Worm (Caenorhabditis elegans) whole organism, L1 larva: Measurements from ENCODE around the gene C08F8.6.

Experiments
- C04F5.9 ChIP-seq: sonication (generic microtip); optimal IDR thresholded peaks from 2 replicates; lab custom pipeline; 2016; ENCODE audit warnings: missing genetic modification characterization, missing compliant biosample characterization
- C16A3.4 ChIP-seq: fragments of 150-350 bp; optimal IDR thresholded peaks from 2 replicates; lab custom pipeline; 2014; ENCODE audit warnings: missing biosample characterization, missing genetic modification characterization
- C34B4.2 ChIP-seq: sonication (generic microtip); optimal IDR thresholded peaks from 2 replicates; lab custom pipeline; 2017; ENCODE audit warnings: mild to moderate bottlenecking, missing genetic modification characterization, missing compliant biosample characterization
- F16B12.6 ChIP-seq: fragments of 150-350 bp; optimal IDR thresholded peaks from 2 replicates; lab custom pipeline; 2014; ENCODE audit warnings: missing biosample characterization, missing genetic modification characterization
- Y116A8C.19 ChIP-seq: sonication (generic microtip); optimal IDR thresholded peaks from 2 replicates; lab custom pipeline; 2016; ENCODE audit warnings: missing compliant biosample characterization, missing genetic modification characterization, borderline replicate concordance
- alr-1 ChIP-seq: fragments of 200-800 bp; sonication (Bioruptor generic); optimal IDR thresholded peaks from 2 replicates; lab custom pipeline; 2018; ENCODE audit warnings: borderline replicate concordance, mild to moderate bottlenecking, missing genetic modification characterization, missing compliant biosample characterization
- aly-2 ChIP-seq: fragments of 150-350 bp; optimal IDR thresholded peaks from 2 replicates; lab custom pipeline; 2014; ENCODE audit warnings: missing biosample characterization, missing genetic modification characterization
- ama-1 ChIP-seq: fragments of 150-350 bp; optimal IDR thresholded peaks from 2 replicates; lab custom pipeline; 2014
- blmp-1 ChIP-seq: fragments of 150-350 bp; optimal IDR thresholded peaks from 2 replicates; lab custom pipeline; 2014; ENCODE audit warnings: missing biosample characterization, missing genetic modification characterization
- ceh-63 ChIP-seq: fragments of 200-800 bp; sonication (Bioruptor generic); optimal IDR thresholded peaks from 2 replicates; lab custom pipeline; 2018; ENCODE audit warnings: mild to moderate bottlenecking, missing genetic modification characterization, missing compliant biosample characterization
- ceh-8 ChIP-seq: fragments of 200-800 bp; sonication (Bioruptor generic); optimal IDR thresholded peaks from 2 replicates; lab custom pipeline; 2018; ENCODE audit warnings: mild to moderate bottlenecking, missing genetic modification characterization, moderate library complexity, missing compliant biosample characterization
- dpl-1 ChIP-seq, 3 experiments: fragments of 150-350 bp in 2 of 3; sonication (generic microtip) in 1 of 3; optimal IDR thresholded peaks; 2 replicates each; lab custom pipeline; 2014 to 2017; ENCODE audit warnings: missing biosample characterization in 3 of 3, missing genetic modification characterization in 3 of 3, missing genetic modification reagents in 3 of 3
- dsc-1 ChIP-seq: sonication (generic microtip); optimal IDR thresholded peaks from 2 replicates; lab custom pipeline; 2016; ENCODE audit warnings: mild to moderate bottlenecking, missing genetic modification characterization, missing compliant biosample characterization
- efl-1 ChIP-seq, 4 experiments: fragments of 150-350 bp; optimal IDR thresholded peaks in 3 of 4; peaks in 1 of 4; 1 replicate in 1 of 4; 2 replicates in 3 of 4; lab custom pipeline; 2014; ENCODE audit warnings: missing biosample characterization in 2 of 4, missing genetic modification characterization in 2 of 4, missing genetic modification reagents in 2 of 4
- efl-3 ChIP-seq: fragments of 200-800 bp; sonication (Bioruptor generic); optimal IDR thresholded peaks from 2 replicates; lab custom pipeline; 2018; ENCODE audit warnings: mild to moderate bottlenecking, missing genetic modification characterization, missing compliant biosample characterization
- egl-27 ChIP-seq, 2 experiments: fragments of 150-350 bp in 1 of 2; sonication (generic microtip); optimal IDR thresholded peaks; 3 replicates each; lab custom pipeline; 2017 to 2018; ENCODE audit warnings: missing biosample characterization in 2 of 2, missing genetic modification characterization in 2 of 2, missing genetic modification reagents in 2 of 2
- elt-3 ChIP-seq, 6 experiments: fragments of 150-350 bp in 1 of 6; sonication (generic microtip); optimal IDR thresholded peaks; 2 replicates each; lab custom pipeline; 2017 to 2018; ENCODE audit warnings: missing biosample characterization in 6 of 6, missing genetic modification characterization in 6 of 6, inconsistent platforms in 1 of 6
- fkh-4 ChIP-seq: sonication (generic microtip); optimal IDR thresholded peaks from 2 replicates; lab custom pipeline; 2016; ENCODE audit warnings: missing compliant biosample characterization, missing genetic modification characterization, borderline replicate concordance
- fos-1 ChIP-seq: fragments of 150-350 bp; optimal IDR thresholded peaks from 2 replicates; lab custom pipeline; 2014; ENCODE audit warnings: missing biosample characterization, missing genetic modification characterization
- grh-1 ChIP-seq: fragments of 200-800 bp; sonication (Bioruptor generic); IDR thresholded peaks from 2 replicates; pipeline ENCODE4 v1.3.6; 2022; ENCODE audit warnings: missing genetic modification reagents, missing genetic modification characterization, missing compliant biosample characterization
- hpl-2 ChIP-seq: fragments of 150-350 bp; optimal IDR thresholded peaks from 2 replicates; lab custom pipeline; 2014; ENCODE audit warnings: missing biosample characterization, missing genetic modification reagents, missing genetic modification characterization
- irx-1 ChIP-seq: sonication (generic microtip); optimal IDR thresholded peaks from 2 replicates; lab custom pipeline; 2016; ENCODE audit warnings: missing genetic modification characterization, missing compliant biosample characterization
- isw-1 ChIP-seq: fragments of 200-800 bp; sonication (Bioruptor generic); IDR thresholded peaks from 2 replicates; pipeline ENCODE4 v1.3.6; 2022; ENCODE audit warnings: missing genetic modification characterization, missing compliant biosample characterization
- lin-13 ChIP-seq: fragments of 150-350 bp; optimal IDR thresholded peaks from 2 replicates; lab custom pipeline; 2014; ENCODE audit warnings: missing biosample characterization, missing genetic modification reagents, missing genetic modification characterization
- lin-14 ChIP-seq: fragments of 200-800 bp; sonication (Bioruptor generic); optimal IDR thresholded peaks from 2 replicates; lab custom pipeline; 2018; ENCODE audit warnings: mild to moderate bottlenecking, missing genetic modification characterization, moderate library complexity, missing compliant biosample characterization
- lin-15B ChIP-seq: fragments of 150-350 bp; sonication (generic microtip); optimal IDR thresholded peaks from 3 replicates; lab custom pipeline; 2014; ENCODE audit warnings: missing biosample characterization, missing genetic modification characterization
- lin-35 ChIP-seq, 2 experiments: fragments of 150-350 bp; optimal IDR thresholded peaks; 2 replicates each; lab custom pipeline; 2014; ENCODE audit warnings: missing biosample characterization in 2 of 2, missing genetic modification characterization in 2 of 2, missing genetic modification reagents in 2 of 2
- lin-39 ChIP-seq: fragments of 150-350 bp; optimal IDR thresholded peaks from 2 replicates; lab custom pipeline; 2014; ENCODE audit warnings: missing biosample characterization, missing genetic modification reagents, missing genetic modification characterization
- lir-3 ChIP-seq: sonication (generic microtip); optimal IDR thresholded peaks from 2 replicates; lab custom pipeline; 2016; ENCODE audit warnings: mild to moderate bottlenecking, missing genetic modification characterization, moderate library complexity, missing compliant biosample characterization; ENCODE audit not compliant: poor library complexity
- mab-9 ChIP-seq: fragments of 200-800 bp; sonication (Bioruptor generic); IDR thresholded peaks from 2 replicates; pipeline ENCODE4 v1.3.6; 2022; ENCODE audit warnings: missing genetic modification reagents, missing genetic modification characterization, missing compliant biosample characterization
- mef-2 ChIP-seq: fragments of 150-350 bp; optimal IDR thresholded peaks from 2 replicates; lab custom pipeline; 2014; ENCODE audit warnings: missing biosample characterization, missing genetic modification characterization
- mep-1 ChIP-seq: fragments of 150-350 bp; optimal IDR thresholded peaks from 2 replicates; lab custom pipeline; 2014; ENCODE audit warnings: missing biosample characterization, missing genetic modification characterization
- nhr-20 ChIP-seq: sonication (generic microtip); optimal IDR thresholded peaks from 2 replicates; lab custom pipeline; 2016; ENCODE audit warnings: mild to moderate bottlenecking, missing genetic modification characterization, missing compliant biosample characterization
- nhr-47 ChIP-seq: sonication (generic microtip); optimal IDR thresholded peaks from 2 replicates; lab custom pipeline; 2016; ENCODE audit warnings: mild to moderate bottlenecking, missing genetic modification characterization, moderate library complexity, missing compliant biosample characterization
- nhr-77 ChIP-seq: fragments of 150-350 bp; optimal IDR thresholded peaks from 2 replicates; lab custom pipeline; 2014; ENCODE audit warnings: missing biosample characterization, missing genetic modification characterization
- nhr-85 ChIP-seq: sonication (generic microtip); peaks from one replicate; lab custom pipeline; 2016; ENCODE audit warnings: missing genetic modification characterization, inconsistent platforms, missing compliant biosample characterization
- nhr-90 ChIP-seq: sonication (generic microtip); optimal IDR thresholded peaks from 2 replicates; lab custom pipeline; 2016; ENCODE audit warnings: mild to moderate bottlenecking, missing genetic modification characterization, missing compliant biosample characterization; ENCODE audit not compliant: poor library complexity
- pqm-1 ChIP-seq: sonication (generic microtip); optimal IDR thresholded peaks from 3 replicates; lab custom pipeline; 2017; ENCODE audit warnings: missing biosample characterization, missing genetic modification characterization
- sox-4 ChIP-seq: sonication (generic microtip); optimal IDR thresholded peaks from 2 replicates; lab custom pipeline; 2016; ENCODE audit warnings: missing genetic modification characterization, missing compliant biosample characterization
- tbx-2 ChIP-seq: sonication (generic microtip); optimal IDR thresholded peaks from 2 replicates; lab custom pipeline; 2016; ENCODE audit warnings: missing genetic modification characterization, missing compliant biosample characterization
- unc-130 ChIP-seq: fragments of 150-350 bp; optimal IDR thresholded peaks from 2 replicates; lab custom pipeline; 2017; ENCODE audit warnings: missing biosample characterization, missing genetic modification characterization, inconsistent platforms
- unc-30 ChIP-seq: sonication (generic microtip); optimal IDR thresholded peaks from 2 replicates; lab custom pipeline; 2017; ENCODE audit warnings: missing biosample characterization, missing genetic modification characterization
- unc-86 ChIP-seq: sonication (generic microtip); optimal IDR thresholded peaks from 2 replicates; lab custom pipeline; 2016; ENCODE audit warnings: missing genetic modification characterization, missing compliant biosample characterization
- unc-98 ChIP-seq: fragments of 200-800 bp; sonication (Bioruptor generic); IDR thresholded peaks from 2 replicates; pipeline ENCODE4 v1.3.6; 2022; ENCODE audit warnings: missing genetic modification characterization, missing compliant biosample characterization
- vab-15 ChIP-seq: sonication (generic microtip); optimal IDR thresholded peaks from 2 replicates; lab custom pipeline; 2017; ENCODE audit warnings: missing genotype, mild to moderate bottlenecking, missing genetic modification characterization, missing compliant biosample characterization
- zag-1 ChIP-seq: fragments of 150-350 bp; optimal IDR thresholded peaks from 2 replicates; lab custom pipeline; 2014; ENCODE audit warnings: missing biosample characterization, missing genetic modification characterization
- ztf-4 ChIP-seq: fragments of 150-350 bp; optimal IDR thresholded peaks from 2 replicates; lab custom pipeline; 2014; ENCODE audit warnings: missing biosample characterization, missing genetic modification characterization

The C08F8.6 gene

DNA sequence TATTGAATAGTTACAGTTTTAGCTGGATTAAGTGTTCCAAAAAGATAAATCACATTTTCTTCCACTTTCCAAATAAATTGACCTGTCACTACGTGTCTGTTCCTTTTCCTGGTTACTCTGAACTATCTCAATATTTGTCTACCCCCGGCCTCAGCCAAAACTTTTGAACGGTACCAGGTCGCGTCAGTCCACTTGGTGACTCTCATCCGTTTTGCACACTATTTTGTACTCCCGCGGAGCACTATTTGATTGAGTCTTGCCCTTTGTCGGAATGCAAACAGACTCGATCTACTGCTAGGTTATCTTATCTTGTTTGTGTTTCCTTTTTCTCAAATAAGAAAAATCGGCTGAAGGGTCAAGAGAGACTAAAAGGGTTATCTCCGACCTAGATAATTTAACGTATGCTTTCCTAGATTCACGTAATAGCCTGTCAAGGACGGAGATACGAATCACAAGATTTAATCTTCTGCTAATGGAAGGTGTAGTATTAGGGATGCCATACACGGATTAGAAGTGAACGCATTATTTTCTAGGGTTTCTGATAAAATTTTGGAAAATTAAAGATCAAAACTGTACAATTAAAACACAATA is 44.7 kb downstream of the C08F8.6 start:
- TF ChIP-seq blmp-1 (tag; lab: Kevin White, UChicago) (peak; percentile 77), ztf-4 (tag; lab: Kevin White, UChicago) (peak; percentile 11), lin-13 (no peak), lin-14 (peak; percentile 67), elt-3 (tag; optimal IDR thresholded peaks at IDR 0.05; lab: Kevin White, UChicago) (peak in 2 of 6 experiments; percentile 25 to 76), mep-1 (tag; lab: Kevin White, UChicago) (peak; percentile 42), nhr-85 (tag; lab: Kevin White, UChicago) (peak; percentile 84), F16B12.6 (tag; lab: Kevin White, UChicago) (no peak)

DNA sequence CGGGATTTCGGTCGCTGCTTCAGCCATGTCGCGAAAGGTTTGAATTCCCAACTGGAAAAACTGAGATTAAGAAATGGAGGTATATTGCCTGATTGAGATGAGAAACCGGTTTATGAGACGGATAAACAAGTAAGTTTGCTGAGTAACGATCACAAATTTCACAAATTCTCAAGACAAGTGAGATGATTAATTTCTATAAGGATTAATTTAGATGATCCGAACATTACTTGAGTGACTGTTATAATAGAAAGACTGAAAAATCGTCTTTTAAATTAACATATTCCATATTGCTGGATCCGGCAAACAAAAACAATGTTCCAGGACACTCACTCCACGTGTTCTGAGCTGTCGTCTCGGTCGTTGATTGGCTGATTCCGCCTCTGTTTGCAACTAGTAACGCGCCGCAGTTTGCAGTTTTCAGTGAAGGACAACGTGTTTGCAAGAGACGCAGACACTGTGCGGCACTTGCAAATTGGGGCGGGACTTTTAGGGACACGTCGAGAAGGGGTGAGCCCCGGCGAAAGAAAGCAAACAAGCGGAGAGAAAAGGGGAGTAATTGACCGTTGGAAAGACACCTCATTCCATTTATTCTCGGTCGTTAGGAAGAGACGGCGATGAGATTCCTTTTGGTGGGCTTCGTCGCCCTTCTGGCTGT is 45.8 kb downstream of the C08F8.6 start, which contains the start of the genes imp-2 and enpl-1:
Gene imp-2 (minus strand): TSS at position 51 of the 655 bp plus-strand sequence.
Gene enpl-1 (plus strand): TSS at position 462 of the 655 bp plus-strand sequence.
- peak; percentile 59 for TF ChIP-seq C04F5.9 (tag; lab: Kevin White, UChicago)
- peak; percentile 94 for TF ChIP-seq isw-1
- peak; percentile 72 for TF ChIP-seq lin-39 (tag; lab: Kevin White, UChicago)
- peak; percentile 40 for TF ChIP-seq zag-1
- TF ChIP-seq ceh-8: peak; percentile 57
- peak; percentile 91 for TF ChIP-seq unc-86 (tag; lab: Kevin White, UChicago)
- TF ChIP-seq ceh-63 (GFP tag; lab: Kevin White, UChicago): no peak
- TF ChIP-seq ama-1: peak; percentile 30
- TF ChIP-seq fos-1 (tag; lab: Kevin White, UChicago): peak; percentile 76
- TF ChIP-seq ztf-4 (tag; lab: Kevin White, UChicago): peak; percentile 75
- TF ChIP-seq blmp-1 (tag; lab: Kevin White, UChicago): peak; percentile 37
- TF ChIP-seq lir-3: peak; percentile 74
- peak; percentile 85 for TF ChIP-seq dsc-1
- peak; percentile 55 for TF ChIP-seq vab-15 (tag; lab: Kevin White, UChicago)
- TF ChIP-seq unc-130 (tag; lab: Kevin White, UChicago): peak; percentile 59
- TF ChIP-seq C34B4.2: peak; percentile 42
- peak; percentile 41 for TF ChIP-seq sox-4 (tag; lab: Kevin White, UChicago)
- no peak for TF ChIP-seq Y116A8C.19 (tag; lab: Kevin White, UChicago)
- peak in 3 of 6 experiments; percentile 25 to 91 (median 63) for TF ChIP-seq elt-3 (tag; optimal IDR thresholded peaks at IDR 0.05; lab: Kevin White, UChicago)
- peak; percentile 51 for TF ChIP-seq fkh-4 (tag; lab: Kevin White, UChicago)
- peak; percentile 60 to 79 (median 78) for TF ChIP-seq dpl-1 (GFP tag; optimal IDR thresholded peaks at IDR 0.05; lab: Kevin White, UChicago)
- no peak for TF ChIP-seq unc-30 (tag; lab: Kevin White, UChicago)
- TF ChIP-seq efl-1 (optimal IDR thresholded peaks at IDR 0.05; lab: Kevin White, UChicago): peak; percentile 87 to 90
- TF ChIP-seq efl-1 (GFP tag; optimal IDR thresholded peaks at IDR 0.05 in 1 of 2; lab: Kevin White, UChicago): peak; percentile 77 to 98
- TF ChIP-seq nhr-47: peak; percentile 94
- peak; percentile 30 to 31 for TF ChIP-seq egl-27 (tag; optimal IDR thresholded peaks at IDR 0.05; lab: Kevin White, UChicago)
- peak; percentile 44 for TF ChIP-seq aly-2
- peak; percentile 81 for TF ChIP-seq irx-1 (tag; lab: Kevin White, UChicago)
- TF ChIP-seq lin-15B (tag; lab: Kevin White, UChicago): peak; percentile 79
- peak; percentile 95 for TF ChIP-seq nhr-85 (tag; lab: Kevin White, UChicago)
- TF ChIP-seq grh-1 (GFP tag; lab: Robert Waterston, UW): peak; percentile 91
- peak; percentile 93 for TF ChIP-seq nhr-77 (tag; lab: Kevin White, UChicago)
- no peak for TF ChIP-seq alr-1 (tag; lab: Kevin White, UChicago)
- TF ChIP-seq mab-9 (GFP tag; lab: Robert Waterston, UW): peak; percentile 77; the same call in 1 of the 2 replicates
- TF ChIP-seq tbx-2 (tag; lab: Kevin White, UChicago): peak; percentile 94
- TF ChIP-seq nhr-90 (tag; lab: Kevin White, UChicago): peak; percentile 88
- TF ChIP-seq lin-35 (GFP tag; optimal IDR thresholded peaks at IDR 0.05; lab: Kevin White, UChicago): peak; percentile 83 to 88
- peak; percentile 70 for TF ChIP-seq mef-2
- peak; percentile 49; the same call in 1 of the 2 replicates for TF ChIP-seq unc-98 (GFP tag; lab: Robert Waterston, UW)
- TF ChIP-seq pqm-1 (tag; lab: Kevin White, UChicago): no peak
- TF ChIP-seq C16A3.4 (tag; lab: Kevin White, UChicago): peak; percentile 86
- peak; percentile 88 for TF ChIP-seq mep-1 (tag; lab: Kevin White, UChicago)
- no peak for TF ChIP-seq efl-3
- peak; percentile 94 for TF ChIP-seq nhr-20 (tag; lab: Kevin White, UChicago)
- TF ChIP-seq hpl-2 (GFP tag; lab: Kevin White, UChicago): peak; percentile 7
